Worm (Caenorhabditis elegans) whole organism, L1 larva: Measurements from ENCODE around the gene Y51B9A.5.

Source experiments
- aly-2 ChIP-seq: fragments of 150-350 bp; optimal IDR thresholded peaks from 2 replicates; lab custom pipeline; 2014; ENCODE audit warnings: missing biosample characterization, missing genetic modification characterization
- blmp-1 ChIP-seq: fragments of 150-350 bp; optimal IDR thresholded peaks from 2 replicates; lab custom pipeline; 2014; ENCODE audit warnings: missing biosample characterization, missing genetic modification characterization
- ces-1 ChIP-seq: fragments of 150-350 bp; optimal IDR thresholded peaks from 2 replicates; lab custom pipeline; 2014; ENCODE audit warnings: missing biosample characterization, missing genetic modification reagents, missing genetic modification characterization
- jun-1 ChIP-seq: fragments of 150-350 bp; optimal IDR thresholded peaks from 2 replicates; lab custom pipeline; 2014; ENCODE audit warnings: missing biosample characterization, missing genetic modification reagents, missing genetic modification characterization
- lin-13 ChIP-seq: fragments of 150-350 bp; optimal IDR thresholded peaks from 2 replicates; lab custom pipeline; 2014; ENCODE audit warnings: missing biosample characterization, missing genetic modification reagents, missing genetic modification characterization
- lsy-2 ChIP-seq, 2 experiments: fragments of 150-350 bp; optimal IDR thresholded peaks; 2 replicates each; lab custom pipeline; 2014; ENCODE audit warnings: missing biosample characterization in 2 of 2, missing genetic modification characterization in 2 of 2
- nhr-11 ChIP-seq: fragments of 150-350 bp; optimal IDR thresholded peaks from 2 replicates; lab custom pipeline; 2014; ENCODE audit warnings: missing biosample characterization, missing genetic modification characterization
- nhr-76 ChIP-seq: sonication (generic microtip); optimal IDR thresholded peaks from 2 replicates; lab custom pipeline; 2017; ENCODE audit warnings: missing biosample characterization, missing genetic modification characterization
- snpc-4 ChIP-seq: fragments of 150-350 bp; optimal IDR thresholded peaks from 2 replicates; lab custom pipeline; 2014; ENCODE audit warnings: missing biosample characterization, missing genetic modification characterization
- snu-23 ChIP-seq: sonication (generic microtip); optimal IDR thresholded peaks from 2 replicates; lab custom pipeline; 2016; ENCODE audit warnings: missing genetic modification characterization, missing compliant biosample characterization
- sup-37 ChIP-seq: fragments of 200-800 bp; sonication (Bioruptor generic); optimal IDR thresholded peaks from 2 replicates; lab custom pipeline; 2018; ENCODE audit warnings: mild to moderate bottlenecking, missing genetic modification characterization, missing compliant biosample characterization
- unc-62 ChIP-seq: fragments of 150-350 bp; optimal IDR thresholded peaks from 2 replicates; lab custom pipeline; 2014; ENCODE audit warnings: missing biosample characterization, missing genetic modification reagents, missing genetic modification characterization

- TF ChIP-seq blmp-1 (tag; lab: Kevin White, UChicago) (no peak), unc-62 (no peak), ces-1 (GFP tag; lab: Kevin White, UChicago) (no peak), snpc-4 (no peak), snu-23 (GFP tag; lab: Kevin White, UChicago) (no peak), lin-13 (GFP tag; lab: Kevin White, UChicago) (no peak), lsy-2 (tag; optimal IDR thresholded peaks at IDR 0.05; lab: Kevin White, UChicago) (no peak), aly-2 (tag; lab: Kevin White, UChicago) (no peak), jun-1 (tag; lab: Kevin White, UChicago) (no peak), nhr-76 (tag; lab: Kevin White, UChicago) (no peak), nhr-11 (tag; lab: Kevin White, UChicago) (no peak), sup-37 (GFP tag; lab: Kevin White, UChicago) (no peak)
Measured at ce11 chrII:9397496-9397895, 6.5 kb upstream of the Y51B9A.5 start, which contains the start of gene Y51B9A.9.
